Worm (Caenorhabditis elegans) whole organism, young adult: ENCODE measurements around the gene srx-85.

Source experiments
- B0019.2 ChIP-seq: fragments of 200-800 bp; sonication (Bioruptor generic); conservative IDR thresholded peaks from 2 replicates; pipeline ENCODE4 v1.3.6; 2022; ENCODE audit warnings: missing genetic modification reagents, missing genetic modification characterization, missing compliant biosample characterization
- B0035.1 ChIP-seq: sonication (generic microtip); optimal IDR thresholded peaks from 2 replicates; lab custom pipeline; 2016; ENCODE audit warnings: missing genetic modification characterization, mild to moderate bottlenecking, missing compliant biosample characterization, missing genotype, missing genetic modification reagents
- C06A6.2 ChIP-seq: fragments of 200-800 bp; sonication (Bioruptor generic); conservative IDR thresholded peaks from 2 replicates; pipeline ENCODE4 v1.3.6; 2022; ENCODE audit warnings: missing genetic modification characterization, missing compliant biosample characterization
- F23B12.7 ChIP-seq: sonication (generic microtip); optimal IDR thresholded peaks from 2 replicates; lab custom pipeline; 2017; ENCODE audit warnings: missing genetic modification characterization, mild to moderate bottlenecking, missing compliant biosample characterization, antibody characterized with exemption, moderate library complexity; ENCODE audit not compliant: insufficient read depth
- F49E8.2 ChIP-seq: sonication (generic microtip); optimal IDR thresholded peaks from 3 replicates; lab custom pipeline; 2017; ENCODE audit warnings: missing genetic modification characterization, mild to moderate bottlenecking, missing compliant biosample characterization, antibody characterized with exemption, moderate library complexity; ENCODE audit not compliant: insufficient read depth
- F52B5.7 ChIP-seq: sonication (generic microtip); optimal IDR thresholded peaks from 2 replicates; lab custom pipeline; 2016; ENCODE audit warnings: mild to moderate bottlenecking, missing genetic modification characterization, missing compliant biosample characterization
- K12H6.12 ChIP-seq: fragments of 200-800 bp; sonication (Bioruptor generic); optimal IDR thresholded peaks from 2 replicates; lab custom pipeline; 2018; ENCODE audit warnings: mild to moderate bottlenecking, missing genetic modification characterization, missing compliant biosample characterization
- Y53F4B.3 ChIP-seq: fragments of 200-800 bp; sonication (Bioruptor generic); IDR thresholded peaks from 2 replicates; pipeline ENCODE4 v1.3.6; 2022; ENCODE audit warnings: missing genetic modification reagents, missing genetic modification characterization, missing compliant biosample characterization
- Y53G8AR.9 ChIP-seq: fragments of 200-800 bp; sonication (Bioruptor generic); conservative IDR thresholded peaks from 2 replicates; pipeline ENCODE4 v1.3.6; 2022; ENCODE audit warnings: missing genetic modification reagents, missing genetic modification characterization, missing compliant biosample characterization
- Y95B8A.8 ChIP-seq: fragments of 200-800 bp; sonication (Bioruptor generic); IDR thresholded peaks from 2 replicates; pipeline ENCODE4 v1.3.6; 2022; ENCODE audit warnings: missing genetic modification reagents, missing genetic modification characterization, missing compliant biosample characterization
- ZK185.1 ChIP-seq: sonication (generic microtip); optimal IDR thresholded peaks from 2 replicates; lab custom pipeline; 2016; ENCODE audit warnings: mild to moderate bottlenecking, missing genetic modification characterization, missing compliant biosample characterization; ENCODE audit not compliant: poor library complexity, severe bottlenecking
- ama-1 ChIP-seq, 3 experiments: fragments of 150-350 bp in 1 of 3; sonication (generic microtip) in 2 of 3; optimal IDR thresholded peaks; 2 replicates each; lab custom pipeline; 2014 to 2018; ENCODE audit warnings: missing biosample characterization in 2 of 3, missing genetic modification characterization in 2 of 3, missing genetic modification reagents in 2 of 3
- atf-7 ChIP-seq: sonication (generic microtip); optimal IDR thresholded peaks from 2 replicates; lab custom pipeline; 2017; ENCODE audit warnings: mild to moderate bottlenecking, missing genetic modification characterization, missing compliant biosample characterization
- attf-5 ChIP-seq: fragments of 200-800 bp; sonication (Bioruptor generic); optimal IDR thresholded peaks from 2 replicates; lab custom pipeline; 2018; ENCODE audit warnings: mild to moderate bottlenecking, missing genetic modification characterization, missing compliant biosample characterization
- ccch-3 ChIP-seq: fragments of 200-800 bp; sonication (Bioruptor generic); optimal IDR thresholded peaks from 2 replicates; lab custom pipeline; 2018; ENCODE audit warnings: mild to moderate bottlenecking, missing genetic modification characterization, missing compliant biosample characterization
- cebp-1 ChIP-seq, 2 experiments: fragments of 200-800 bp in 1 of 2; sonication (Bioruptor generic) in 1 of 2; sonication (generic microtip) in 1 of 2; IDR thresholded peaks in 1 of 2; optimal IDR thresholded peaks in 1 of 2; 2 replicates each; pipeline versions ENCODE4 v1.3.6 to Lab custom; 2017 to 2022; ENCODE audit warnings: missing compliant biosample characterization in 2 of 2, missing genetic modification characterization in 2 of 2, mild to moderate bottlenecking in 1 of 2, missing genetic modification reagents in 1 of 2, moderate library complexity in 1 of 2
- ceh-91 ChIP-seq: fragments of 200-800 bp; sonication (Bioruptor generic); IDR thresholded peaks from 2 replicates; pipeline ENCODE4 v1.3.6; 2022; ENCODE audit warnings: missing genetic modification reagents, missing genetic modification characterization, missing compliant biosample characterization
- dox-1 ChIP-seq: fragments of 200-800 bp; sonication (Bioruptor generic); IDR thresholded peaks from 2 replicates; pipeline ENCODE4 v1.3.6; 2022; ENCODE audit warnings: missing genetic modification reagents, missing genetic modification characterization, missing compliant biosample characterization
- ekl-4 ChIP-seq: fragments of 200-800 bp; sonication (Bioruptor generic); IDR thresholded peaks from 2 replicates; pipeline ENCODE4 v1.3.6; 2022; ENCODE audit warnings: missing genetic modification reagents, missing genetic modification characterization, missing compliant biosample characterization
- ets-4 ChIP-seq: fragments of 200-800 bp; sonication (Bioruptor generic); optimal IDR thresholded peaks from 2 replicates; lab custom pipeline; 2018; ENCODE audit warnings: mild to moderate bottlenecking, missing genetic modification characterization, missing compliant biosample characterization
- fkh-3 ChIP-seq: sonication (generic microtip); optimal IDR thresholded peaks from 2 replicates; lab custom pipeline; 2016; ENCODE audit warnings: mild to moderate bottlenecking, missing genetic modification characterization, missing compliant biosample characterization
- gei-17 ChIP-seq: fragments of 200-800 bp; sonication (Bioruptor generic); optimal IDR thresholded peaks from 2 replicates; lab custom pipeline; 2018; ENCODE audit warnings: mild to moderate bottlenecking, missing genetic modification characterization, missing compliant biosample characterization
- him-1 ChIP-seq: sonication (generic microtip); optimal IDR thresholded peaks from 2 replicates; lab custom pipeline; 2016; ENCODE audit warnings: missing genotype, missing genetic modification reagents, missing genetic modification characterization, missing compliant biosample characterization
- hmg-1.2 ChIP-seq: fragments of 200-800 bp; sonication (Bioruptor generic); IDR thresholded peaks from 2 replicates; pipeline ENCODE4 v1.3.6; 2022; ENCODE audit warnings: missing genetic modification reagents, missing genetic modification characterization, missing compliant biosample characterization
- hmg-20 ChIP-seq: fragments of 200-800 bp; sonication (Bioruptor generic); IDR thresholded peaks from 2 replicates; pipeline ENCODE4 v1.3.6; 2022; ENCODE audit warnings: missing genetic modification reagents, missing genetic modification characterization, missing compliant biosample characterization
- hsf-1 ChIP-seq: fragments of 200-800 bp; sonication (Bioruptor generic); IDR thresholded peaks from 2 replicates; pipeline ENCODE4 v1.3.6; 2022; ENCODE audit warnings: missing genetic modification reagents, missing genetic modification characterization, missing compliant biosample characterization
- lin-26 ChIP-seq: fragments of 200-800 bp; sonication (Bioruptor generic); IDR thresholded peaks from 2 replicates; pipeline ENCODE4 v1.3.6; 2022; ENCODE audit warnings: missing genetic modification reagents, missing genetic modification characterization, missing compliant biosample characterization
- lin-35 ChIP-seq, 3 experiments: fragments of 150-350 bp in 2 of 3; sonication (generic microtip) in 1 of 3; optimal IDR thresholded peaks; 2 replicates each; lab custom pipeline; 2014 to 2018; ENCODE audit warnings: missing biosample characterization in 3 of 3, missing genetic modification characterization in 3 of 3, missing genetic modification reagents in 3 of 3
- lin-40 ChIP-seq: sonication (generic microtip); optimal IDR thresholded peaks from 2 replicates; lab custom pipeline; 2016; ENCODE audit warnings: missing genetic modification characterization, mild to moderate bottlenecking, missing compliant biosample characterization, missing genotype, missing genetic modification reagents
- madf-10 ChIP-seq: sonication (generic microtip); optimal IDR thresholded peaks from 2 replicates; lab custom pipeline; 2016; ENCODE audit warnings: mild to moderate bottlenecking, missing genetic modification characterization, missing compliant biosample characterization
- madf-3 ChIP-seq: fragments of 200-800 bp; sonication (Bioruptor generic); IDR thresholded peaks from 2 replicates; pipeline ENCODE4 v1.3.6; 2022; ENCODE audit warnings: missing genetic modification reagents, missing genetic modification characterization, missing compliant biosample characterization
- nhr-80 ChIP-seq: sonication (generic microtip); optimal IDR thresholded peaks from 2 replicates; lab custom pipeline; 2016; ENCODE audit warnings: missing genetic modification characterization, missing compliant biosample characterization
- nhr-90 ChIP-seq: sonication (generic microtip); optimal IDR thresholded peaks from 2 replicates; lab custom pipeline; 2016; ENCODE audit warnings: missing genotype, mild to moderate bottlenecking, missing genetic modification characterization, missing compliant biosample characterization
- pbrm-1 ChIP-seq: fragments of 200-800 bp; sonication (Bioruptor generic); IDR thresholded peaks from 2 replicates; pipeline ENCODE4 v1.3.6; 2022; ENCODE audit warnings: missing genetic modification reagents, missing genetic modification characterization, missing compliant biosample characterization
- repo-1 ChIP-seq: sonication (generic microtip); optimal IDR thresholded peaks from 2 replicates; lab custom pipeline; 2017; ENCODE audit warnings: mild to moderate bottlenecking, missing genetic modification characterization, missing compliant biosample characterization
- snpc-4 ChIP-seq, 5 experiments: fragments of 150-350 bp in 1 of 5; sonication (generic microtip) in 4 of 5; optimal IDR thresholded peaks; 2 replicates each; lab custom pipeline; 2014 to 2018; ENCODE audit warnings: missing genetic modification characterization in 5 of 5, missing biosample characterization in 3 of 5, antibody characterized with exemption in 2 of 5, mild to moderate bottlenecking in 2 of 5, missing compliant biosample characterization in 2 of 5, missing genotype in 2 of 5, moderate library complexity in 2 of 5, missing genetic modification reagents in 1 of 5
- somi-1 ChIP-seq: fragments of 200-800 bp; sonication (Bioruptor generic); optimal IDR thresholded peaks from 2 replicates; lab custom pipeline; 2018; ENCODE audit warnings: mild to moderate bottlenecking, missing genetic modification characterization, missing compliant biosample characterization
- tbp1 ChIP-seq: fragments of 200-800 bp; sonication (Bioruptor generic); optimal IDR thresholded peaks from 2 replicates; lab custom pipeline; 2018; ENCODE audit warnings: mild to moderate bottlenecking, missing genetic modification characterization, missing compliant biosample characterization
- tlf-1 ChIP-seq: fragments of 200-800 bp; sonication (Bioruptor generic); optimal IDR thresholded peaks from 2 replicates; lab custom pipeline; 2018; ENCODE audit warnings: mild to moderate bottlenecking, missing genetic modification characterization, missing compliant biosample characterization
- zfh-2 ChIP-seq: fragments of 200-800 bp; sonication (Bioruptor generic); conservative IDR thresholded peaks from 2 replicates; pipeline ENCODE4 v1.3.6; 2022; ENCODE audit warnings: missing genetic modification reagents, missing genetic modification characterization, missing compliant biosample characterization
- ztf-26 ChIP-seq: sonication (generic microtip); optimal IDR thresholded peaks from 2 replicates; lab custom pipeline; 2017; ENCODE audit warnings: missing genetic modification characterization, missing compliant biosample characterization
- ztf-3 ChIP-seq: fragments of 200-800 bp; sonication (Bioruptor generic); optimal IDR thresholded peaks from 2 replicates; lab custom pipeline; 2018; ENCODE audit warnings: mild to moderate bottlenecking, missing genetic modification characterization, missing compliant biosample characterization
- ztf-6 ChIP-seq: fragments of 200-800 bp; sonication (Bioruptor generic); IDR thresholded peaks from 2 replicates; pipeline ENCODE4 v1.3.6; 2022; ENCODE audit warnings: missing genetic modification reagents, missing genetic modification characterization, missing compliant biosample characterization

The srx-85 gene

ce11 chrV:11531831-11532534 is 20.5 kb upstream of the srx-85 start (continued):
- TF ChIP-seq attf-5 (GFP tag; lab: Kevin White, UChicago) (peak; percentile 79), repo-1 (tag; lab: Kevin White, UChicago) (peak; percentile 59), nhr-80 (tag; lab: Kevin White, UChicago) (peak; percentile 98), B0019.2 (no peak), ets-4 (peak; percentile 28), somi-1 (GFP tag; lab: Kevin White, UChicago) (peak; percentile 88), madf-10 (tag; lab: Kevin White, UChicago) (peak; percentile 55), lin-26 (GFP tag; lab: Robert Waterston, UW) (0 out of 2 replicates have a peak, but pooled peaks have one; percentile 49), madf-3 (GFP tag; lab: Robert Waterston, UW) (0 out of 2 replicates have a peak, but pooled peaks have one; percentile 23), hmg-1.2 (peak; percentile 78), tlf-1 (GFP tag; lab: Kevin White, UChicago) (peak; percentile 42), snpc-4 (GFP tag; optimal IDR thresholded peaks at IDR 0.05; lab: Kevin White, UChicago) (no peak), snpc-4 (tag; optimal IDR thresholded peaks at IDR 0.05; lab: Kevin White, UChicago) (peak in 3 of 4 experiments; percentile 10 to 58 (median 54)), ztf-26 (tag; lab: Kevin White, UChicago) (peak; percentile 70), pbrm-1 (GFP tag; lab: Robert Waterston, UW) (0 out of 2 replicates have a peak, but pooled peaks have one; percentile 50), gei-17 (GFP tag; lab: Kevin White, UChicago) (peak; percentile 20), nhr-90 (peak; percentile 84), C06A6.2 (GFP tag; lab: Robert Waterston, UW) (0 out of 2 replicates have a peak, but pooled peaks have one; percentile 52), ztf-3 (GFP tag; lab: Kevin White, UChicago) (peak; percentile 34), K12H6.12 (peak; percentile 76), F23B12.7 (tag; lab: Kevin White, UChicago) (peak; percentile 7), ZK185.1 (tag; lab: Kevin White, UChicago) (peak; percentile 40), dox-1 (GFP tag; lab: Robert Waterston, UW) (peak; percentile 52; the same call in 1 of the 2 replicates), tbp1 (peak; percentile 22), lin-35 (GFP tag; optimal IDR thresholded peaks at IDR 0.05; lab: Kevin White, UChicago) (peak in 1 of 3 experiments; percentile 1), F49E8.2 (tag; lab: Kevin White, UChicago) (no peak), Y95B8A.8 (GFP tag; lab: Robert Waterston, UW) (no peak), lin-40 (peak; percentile 78)

ce11 chrV:11532535-11532853 is 20.0 kb upstream of the srx-85 start:
- no peak for TF ChIP-seq madf-3 (GFP tag; lab: Robert Waterston, UW)
- TF ChIP-seq cebp-1 (GFP tag; IDR thresholded peaks at IDR 0.05; lab: Robert Waterston, UW), result no peak
- peak; percentile 22 for TF ChIP-seq cebp-1 (tag; optimal IDR thresholded peaks at IDR 0.05; lab: Kevin White, UChicago)
- TF ChIP-seq Y53G8AR.9 (GFP tag; lab: Robert Waterston, UW), result 0 out of 2 replicates have a peak, but pooled peaks have one; percentile 2
- peak; percentile 49 for TF ChIP-seq nhr-80 (tag; lab: Kevin White, UChicago)
- TF ChIP-seq ztf-6 (GFP tag; lab: Robert Waterston, UW), result no peak
- TF ChIP-seq B0019.2, result no peak
- peak; percentile 23 for TF ChIP-seq attf-5 (GFP tag; lab: Kevin White, UChicago)
- TF ChIP-seq ama-1 (optimal IDR thresholded peaks at IDR 0.05; lab: Kevin White, UChicago), result peak; percentile 52
- no peak for TF ChIP-seq ama-1 (GFP tag; optimal IDR thresholded peaks at IDR 0.05; lab: Kevin White, UChicago)
- TF ChIP-seq C06A6.2 (GFP tag; lab: Robert Waterston, UW), result 0 out of 2 replicates have a peak, but pooled peaks have one; percentile 7
- TF ChIP-seq, all 124 proteins: peak for 6

ce11 chrV:11532964-11533363 is 19.5 kb upstream of the srx-85 start:
- TF ChIP-seq him-1 (no peak), ceh-91 (0 out of 2 replicates have a peak, but pooled peaks have one; percentile 23), nhr-90 (no peak), zfh-2 (peak; percentile 82), hsf-1 (GFP tag; lab: Robert Waterston, UW) (no peak), F52B5.7 (tag; lab: Kevin White, UChicago) (no peak), ekl-4 (no peak), Y53F4B.3 (no peak), atf-7 (tag; lab: Kevin White, UChicago) (no peak), fkh-3 (tag; lab: Kevin White, UChicago) (no peak), ccch-3 (GFP tag; lab: Kevin White, UChicago) (no peak), hmg-20 (no peak), B0035.1 (tag; lab: Kevin White, UChicago) (no peak)
